Worm (Caenorhabditis elegans): ENCODE measurements around the gene F53C11.4.
A peak's percentile ranks its signal among the peaks of the same experiment; 100 is the strongest.

The F53C11.4 gene

DNA sequence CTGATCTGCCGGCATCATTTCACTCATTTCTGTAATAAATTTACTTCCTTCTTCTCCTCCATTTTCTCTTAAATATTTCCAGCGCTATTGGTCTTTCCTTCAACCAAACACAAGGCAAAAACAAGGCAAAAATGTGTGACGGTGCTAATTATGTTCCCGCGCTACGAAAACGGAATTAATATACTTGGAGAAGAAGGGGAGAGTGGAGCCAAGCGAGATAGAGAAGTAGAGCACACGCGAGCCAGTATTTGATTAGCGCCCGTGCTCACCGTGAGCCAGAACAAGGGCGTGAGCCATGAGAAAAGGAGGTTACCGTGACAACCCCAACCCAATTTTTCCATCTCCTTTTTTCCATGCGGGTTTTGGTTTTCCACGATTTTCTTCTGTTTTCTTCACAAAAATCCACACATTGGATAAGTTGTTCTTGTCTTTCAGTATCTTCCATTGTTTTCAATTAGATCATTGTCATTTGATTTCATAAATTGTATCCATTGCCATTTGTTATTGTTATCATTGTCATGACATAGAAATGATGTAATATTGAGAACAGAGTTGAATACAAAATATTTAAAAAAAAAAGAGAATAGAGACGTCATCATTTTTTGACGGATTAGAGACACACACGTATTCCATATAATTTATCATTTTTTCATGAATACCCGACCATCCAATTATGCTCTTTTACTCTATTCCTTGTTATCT, 24.6 kb downstream of the F53C11.4 start, which contains the start of gene F20G2.6:
Gene F20G2.6, plus strand, starts transcription at position 652 of the 702 bp plus-strand sequence.
- TF ChIP-seq hlh-1 (tag; optimal IDR thresholded peaks at IDR 0.05) (no peak), ces-1 (GFP tag; optimal IDR thresholded peaks at IDR 0.05) (peak; percentile 59)

DNA sequence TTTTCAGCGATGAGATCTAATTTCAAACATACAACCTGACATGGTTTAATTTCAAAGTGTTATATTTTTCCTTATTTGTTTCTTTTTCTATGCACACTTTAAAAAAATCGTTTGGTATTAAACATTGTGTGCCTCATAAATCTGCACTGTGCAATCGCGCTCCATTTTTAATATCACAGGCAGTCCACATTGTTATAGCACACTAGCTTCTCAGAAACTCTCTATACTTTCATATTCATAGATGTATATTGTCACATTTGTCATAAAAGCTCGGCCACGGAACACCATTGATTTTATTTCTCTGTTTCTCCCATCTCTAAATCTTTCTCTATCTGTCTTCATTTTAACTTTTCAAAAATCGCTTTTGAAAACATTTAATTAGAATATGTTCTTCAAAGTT, 29.8 kb downstream of the F53C11.4 start:
- TF ChIP-seq ces-1 (GFP tag; optimal IDR thresholded peaks at IDR 0.05) (peak; percentile 32), lin-13 (tag; optimal IDR thresholded peaks at IDR 0.05) (no peak)

DNA sequence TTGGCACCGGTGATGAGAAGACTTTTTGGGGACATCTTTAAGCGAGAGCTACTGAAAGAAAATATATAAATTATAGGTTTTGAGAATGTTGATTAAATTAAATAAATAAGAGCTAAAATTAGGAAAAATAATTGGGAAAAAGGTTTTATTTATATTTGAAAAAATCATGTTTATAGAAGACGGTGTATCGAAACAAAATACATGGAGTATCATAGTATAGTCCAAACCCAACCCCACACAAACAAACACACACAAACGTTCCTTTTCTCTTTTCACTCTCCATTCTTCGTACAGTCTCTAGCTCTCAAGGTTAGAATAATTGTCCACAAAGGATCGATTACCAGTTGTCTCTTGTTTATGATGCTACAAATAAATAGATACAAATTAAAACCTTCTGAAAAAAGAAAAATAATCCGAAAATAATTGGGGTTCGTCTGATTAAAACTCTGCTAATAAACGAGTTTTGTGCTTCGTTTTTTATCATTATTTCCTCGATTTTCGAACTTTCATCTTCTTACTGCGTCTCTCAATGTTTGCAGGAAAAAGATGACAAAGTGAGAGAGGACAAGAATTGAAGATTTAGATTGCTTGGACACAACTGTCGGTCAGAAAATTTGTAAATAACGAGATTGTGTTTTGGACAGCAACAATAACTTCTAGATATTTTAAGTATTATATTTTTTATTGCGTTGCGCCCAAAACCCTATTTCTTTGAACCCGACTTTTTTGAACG, 30.6 kb downstream of the F53C11.4 start, which contains the start of gene F20G2.2:
Gene F20G2.2, minus strand, starts transcription at position 51 of the 733 bp plus-strand sequence.
- TF ChIP-seq ces-1 (GFP tag; optimal IDR thresholded peaks at IDR 0.05) (no peak), hlh-1 (tag; optimal IDR thresholded peaks at IDR 0.05) (peak; percentile 6)

DNA sequence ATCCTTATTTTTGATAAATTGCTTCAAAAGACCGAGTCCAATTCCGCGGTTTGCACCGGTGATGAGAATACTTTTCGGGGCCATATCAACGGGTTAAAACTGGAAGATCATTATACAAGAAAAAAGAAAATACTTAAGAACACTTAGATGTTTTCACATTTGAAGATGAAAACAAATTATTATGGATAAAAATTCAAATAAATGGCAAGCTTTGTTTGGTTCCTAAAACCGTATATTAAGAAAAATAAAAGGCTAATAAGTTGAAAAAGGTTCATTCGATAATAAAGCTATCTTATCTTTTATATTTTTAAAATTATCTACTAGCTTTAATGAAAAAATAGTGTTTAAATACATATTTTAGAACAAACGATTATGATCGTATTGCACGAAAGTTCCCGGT, 33.7 kb downstream of the F53C11.4 start, which contains the start of gene F20G2.1:
Gene F20G2.1, minus strand, starts transcription at position 101 of the 400 bp plus-strand sequence.
- TF ChIP-seq cnd-1 (tag; optimal IDR thresholded peaks at IDR 0.05) = no peak
- no peak for TF ChIP-seq ztf-11 (tag; optimal IDR thresholded peaks at IDR 0.05)
- no peak for TF ChIP-seq mep-1 (tag; optimal IDR thresholded peaks at IDR 0.05)
- TF ChIP-seq lin-32 (GFP tag; optimal IDR thresholded peaks at IDR 0.05) = no peak
- no peak for TF ChIP-seq nhr-28 (tag; optimal IDR thresholded peaks at IDR 0.05)
- no peak for TF ChIP-seq unc-120 (tag; optimal IDR thresholded peaks at IDR 0.05; ENCODE audit: poor library complexity, severe bottlenecking)
- no peak for TF ChIP-seq pha-4 (tag; optimal IDR thresholded peaks at IDR 0.05)
- TF ChIP-seq ceh-83 (GFP tag; optimal IDR thresholded peaks at IDR 0.05) = no peak
- TF ChIP-seq hlh-1 (tag; optimal IDR thresholded peaks at IDR 0.05) = no peak
- no peak for TF ChIP-seq nhr-76 (tag; optimal IDR thresholded peaks at IDR 0.05)
- TF ChIP-seq nhr-237 (tag; optimal IDR thresholded peaks at IDR 0.05) = no peak
- no peak for TF ChIP-seq sptf-1 (tag; optimal IDR thresholded peaks at IDR 0.05)
- TF ChIP-seq sem-2 (GFP tag; optimal IDR thresholded peaks at IDR 0.05) = no peak
- TF ChIP-seq nhr-2 (tag; optimal IDR thresholded peaks at IDR 0.05) = no peak
- TF ChIP-seq unc-62 (GFP tag; optimal IDR thresholded peaks at IDR 0.05) = no peak
- TF ChIP-seq mls-2 (tag; optimal IDR thresholded peaks at IDR 0.05) = no peak
- TF ChIP-seq elt-1 (tag; optimal IDR thresholded peaks at IDR 0.05; ENCODE audit: borderline replicate concordance, insufficient read depth) = no peak

DNA sequence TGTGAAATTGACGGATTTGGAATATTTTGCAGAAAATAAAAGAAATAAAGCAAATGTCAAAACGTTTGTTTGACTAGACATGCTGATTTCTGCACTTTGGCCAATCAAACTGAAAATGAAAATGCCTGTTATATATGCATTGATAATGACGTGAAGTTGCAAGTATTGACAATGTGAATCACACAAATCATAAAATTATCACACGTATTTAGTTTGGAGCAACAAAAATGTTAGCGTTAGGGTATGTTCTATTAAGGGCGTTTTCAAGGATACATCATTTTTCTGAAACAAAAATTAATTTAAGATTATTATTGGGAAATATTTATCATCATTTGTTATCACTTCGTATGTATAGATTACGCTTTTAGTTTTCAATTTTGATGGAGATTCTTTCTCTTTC, 35.3 kb downstream of the F53C11.4 start, which contains the start of gene cld-9:
Gene cld-9, minus strand, starts transcription at position 81 of the 400 bp plus-strand sequence.
- TF ChIP-seq M03D4.4 (tag; optimal IDR thresholded peaks at IDR 0.05) (no peak), mep-1 (tag; optimal IDR thresholded peaks at IDR 0.05) (no peak), lin-32 (GFP tag; optimal IDR thresholded peaks at IDR 0.05) (no peak), lin-13 (tag; optimal IDR thresholded peaks at IDR 0.05) (no peak), sptf-1 (tag; optimal IDR thresholded peaks at IDR 0.05) (no peak), ceh-39 (tag; optimal IDR thresholded peaks at IDR 0.05) (no peak), unc-120 (tag; optimal IDR thresholded peaks at IDR 0.05; ENCODE audit: poor library complexity, severe bottlenecking) (no peak), flh-1 (GFP tag; optimal IDR thresholded peaks at IDR 0.05) (no peak), sem-2 (GFP tag; optimal IDR thresholded peaks at IDR 0.05) (no peak)

DNA sequence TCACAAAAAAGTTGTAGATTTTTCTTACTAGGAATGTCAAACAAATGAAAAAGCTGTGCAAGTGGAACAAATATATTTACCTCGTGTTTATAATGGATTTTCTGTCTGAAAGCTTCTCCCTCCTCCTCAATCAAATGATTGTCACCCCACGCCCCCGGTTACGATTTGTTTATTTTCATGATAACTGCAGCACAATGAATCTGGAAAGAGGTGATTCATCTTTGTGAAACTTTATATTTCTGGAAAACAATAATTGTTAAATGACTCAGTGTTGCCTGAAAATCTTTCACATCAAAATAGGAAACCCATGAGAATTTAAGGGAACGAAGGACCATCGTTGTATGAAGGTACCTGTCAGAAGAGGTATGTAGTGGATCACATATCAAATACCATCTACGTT, 38.5 kb downstream of the F53C11.4 start, which contains the start of gene F35E12.10:
Gene F35E12.10, minus strand, starts transcription at position 101 of the 400 bp plus-strand sequence.
- no peak for TF ChIP-seq lin-32 (GFP tag; optimal IDR thresholded peaks at IDR 0.05)
- TF ChIP-seq ceh-83 (GFP tag; optimal IDR thresholded peaks at IDR 0.05) = no peak
- TF ChIP-seq elt-3 (tag; optimal IDR thresholded peaks at IDR 0.05) = no peak
- TF ChIP-seq tbx-8 (GFP tag; optimal IDR thresholded peaks at IDR 0.05) = no peak
- TF ChIP-seq nhr-28 (tag; optimal IDR thresholded peaks at IDR 0.05) = no peak
- TF ChIP-seq nhr-76 (tag; optimal IDR thresholded peaks at IDR 0.05) = no peak
- no peak for TF ChIP-seq unc-62 (GFP tag; optimal IDR thresholded peaks at IDR 0.05)
- TF ChIP-seq sem-2 (GFP tag; optimal IDR thresholded peaks at IDR 0.05) = no peak
- TF ChIP-seq lin-13 (tag; optimal IDR thresholded peaks at IDR 0.05) = no peak

DNA sequence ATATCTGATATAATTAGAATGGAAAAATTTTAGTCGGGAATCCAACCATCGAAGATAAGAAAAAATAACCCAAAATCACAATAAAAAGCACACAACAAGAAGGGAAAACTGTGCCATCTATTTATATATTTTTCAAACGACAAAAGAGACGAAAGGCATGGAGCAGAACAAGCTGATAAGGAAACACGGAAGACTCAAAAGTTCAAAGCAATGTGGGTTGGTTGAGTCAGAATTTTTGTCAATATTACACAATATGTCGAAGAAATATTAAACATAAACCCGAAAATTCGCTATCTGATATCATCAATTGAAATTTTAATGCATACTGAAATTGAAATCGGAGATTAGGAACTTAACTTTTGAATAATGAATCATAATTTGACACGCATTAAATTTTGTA, 42.3 kb downstream of the F53C11.4 start, which contains the start of gene F35E12.9:
Gene F35E12.9, minus strand, starts transcription at position 227 of the 400 bp plus-strand sequence.
- TF ChIP-seq lsy-2 (tag; optimal IDR thresholded peaks at IDR 0.05) (no peak), nhr-76 (tag; optimal IDR thresholded peaks at IDR 0.05) (no peak), cnd-1 (tag; optimal IDR thresholded peaks at IDR 0.05) (no peak), unc-39 (tag; optimal IDR thresholded peaks at IDR 0.05) (no peak), unc-120 (tag; optimal IDR thresholded peaks at IDR 0.05; ENCODE audit: poor library complexity, severe bottlenecking) (no peak), mep-1 (tag; optimal IDR thresholded peaks at IDR 0.05) (no peak), blmp-1 (tag; optimal IDR thresholded peaks at IDR 0.05) (no peak)

All from whole organism, mixed stage, embryonic.